Worm (Caenorhabditis elegans): ENCODE measurements around the gene ric-4.

Gene ric-4

DNA sequence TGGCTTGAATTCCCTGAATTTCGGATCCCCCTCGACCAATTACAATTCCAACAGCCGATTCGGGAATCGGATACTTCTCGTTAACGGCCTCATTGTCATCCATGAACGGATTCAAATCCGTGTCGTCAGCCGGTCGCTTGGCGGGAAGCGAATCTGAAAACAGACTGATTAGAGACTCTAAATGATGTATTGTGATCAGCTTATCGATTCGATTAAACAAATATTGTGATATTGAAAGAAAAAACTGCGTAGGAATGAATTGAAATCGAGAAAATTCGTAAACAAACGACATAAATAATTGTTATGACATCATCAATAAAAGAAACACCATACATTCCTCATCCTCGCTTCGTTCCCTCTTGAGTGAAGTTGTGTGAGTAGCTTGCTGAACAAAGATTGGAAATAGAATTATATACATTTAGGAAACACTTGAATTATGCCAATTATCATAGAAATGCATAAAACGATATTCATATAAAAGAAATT, 32.1 kb downstream of the ric-4 start (continued):
- no peak for TF ChIP-seq zfh-2 (GFP tag; conservative IDR thresholded peaks at IDR 0.05)
- TF ChIP-seq madf-6 (GFP tag; IDR thresholded peaks at IDR 0.05) = peak; percentile 75
- TF ChIP-seq C06A6.2 (GFP tag; conservative IDR thresholded peaks at IDR 0.05) = no peak
- TF ChIP-seq lin-35 (GFP tag; optimal IDR thresholded peaks at IDR 0.05) = no peak
- TF ChIP-seq madf-3 (GFP tag; IDR thresholded peaks at IDR 0.05) = peak; percentile 88
- no peak for TF ChIP-seq Y67H2A.10 (GFP tag; conservative IDR thresholded peaks at IDR 0.05)
- TF ChIP-seq snpc-1.3 (tag; optimal IDR thresholded peaks at IDR 0.05; ENCODE audit: insufficient read depth) = no peak
- peak; percentile 85 for TF ChIP-seq ztf-25 (GFP tag; IDR thresholded peaks at IDR 0.05)
- no peak for TF ChIP-seq egrh-3 (GFP tag; IDR thresholded peaks at IDR 0.05)
- TF ChIP-seq ztf-26 (tag; optimal IDR thresholded peaks at IDR 0.05) = no peak
- TF ChIP-seq rec-8 (tag; optimal IDR thresholded peaks at IDR 0.05) = peak in 1 of 2 experiments; percentile 0
- peak; percentile 77 for TF ChIP-seq hrde-1 (tag; optimal IDR thresholded peaks at IDR 0.05; ENCODE audit: borderline replicate concordance)
- TF ChIP-seq ceh-79 (tag; optimal IDR thresholded peaks at IDR 0.05) = peak; percentile 83
- no peak for TF ChIP-seq hlh-12 (tag; optimal IDR thresholded peaks at IDR 0.05)
- no peak for TF ChIP-seq snpc-1.1 (tag; optimal IDR thresholded peaks at IDR 0.05; ENCODE audit: insufficient read depth)
- peak; percentile 30; the same call in 1 of the 2 replicates for TF ChIP-seq dox-1 (GFP tag; IDR thresholded peaks at IDR 0.05)
- TF ChIP-seq tlf-1 (GFP tag; optimal IDR thresholded peaks at IDR 0.05) = peak; percentile 1
- TF ChIP-seq snpc-4 (GFP tag; optimal IDR thresholded peaks at IDR 0.05) = no peak
- TF ChIP-seq snpc-4 (tag; optimal IDR thresholded peaks at IDR 0.05) = peak in 1 of 4 experiments; percentile 2
- TF ChIP-seq zim-3 (tag; optimal IDR thresholded peaks at IDR 0.05) = peak; percentile 4
- no peak for TF ChIP-seq nfya-1 (tag; optimal IDR thresholded peaks at IDR 0.05; ENCODE audit: borderline replicate concordance, insufficient read depth)
- peak; percentile 93 for TF ChIP-seq dpff-1 (tag; optimal IDR thresholded peaks at IDR 0.05)
- no peak for TF ChIP-seq nfya-2 (GFP tag; IDR thresholded peaks at IDR 0.05)
- TF ChIP-seq hlh-26 (GFP tag; conservative IDR thresholded peaks at IDR 0.05) = no peak
- TF ChIP-seq akir-1 (GFP tag; optimal IDR thresholded peaks at IDR 0.05) = no peak
- peak; percentile 27; the same call in 1 of the 2 replicates for TF ChIP-seq rcor-1 (GFP tag; IDR thresholded peaks at IDR 0.05)
- TF ChIP-seq hsf-1 (GFP tag; IDR thresholded peaks at IDR 0.05) = 0 out of 2 replicates have a peak, but pooled peaks have one; percentile 63
- no peak for TF ChIP-seq ceh-100 (GFP tag; IDR thresholded peaks at IDR 0.05)
- TF ChIP-seq efl-1 (GFP tag; optimal IDR thresholded peaks at IDR 0.05) = no peak
- TF ChIP-seq lin-26 (GFP tag; IDR thresholded peaks at IDR 0.05) = peak; percentile 64
- peak; percentile 74 for TF ChIP-seq mel-28 (tag; optimal IDR thresholded peaks at IDR 0.05; ENCODE audit: borderline replicate concordance)
- TF ChIP-seq lsl-1 (GFP tag; optimal IDR thresholded peaks at IDR 0.05) = no peak
- peak; percentile 28 for TF ChIP-seq xnd-1 (tag; optimal IDR thresholded peaks at IDR 0.05)
- TF ChIP-seq F22D6.2 (tag; optimal IDR thresholded peaks at IDR 0.05) = no peak
- peak; percentile 73 for TF ChIP-seq atf-7 (tag; optimal IDR thresholded peaks at IDR 0.05)
- TF ChIP-seq athp-1 (tag; optimal IDR thresholded peaks at IDR 0.05) = peak; percentile 95
- peak; percentile 45 for TF ChIP-seq tbp1 (GFP tag; optimal IDR thresholded peaks at IDR 0.05)
- peak; percentile 49; the same call in 1 of the 2 replicates for TF ChIP-seq C17E4.6 (GFP tag; IDR thresholded peaks at IDR 0.05)
- TF ChIP-seq cebp-2 (GFP tag; IDR thresholded peaks at IDR 0.05) = no peak
- no peak for TF ChIP-seq ets-4 (GFP tag; optimal IDR thresholded peaks at IDR 0.05)
- peak; percentile 85; the same call in 1 of the 2 replicates for TF ChIP-seq Y95B8A.8 (GFP tag; IDR thresholded peaks at IDR 0.05)
- TF ChIP-seq lir-1 (GFP tag; conservative IDR thresholded peaks at IDR 0.05) = no peak
- TF ChIP-seq F57A8.1 (GFP tag; optimal IDR thresholded peaks at IDR 0.05) = no peak
- no peak for TF ChIP-seq pha-4 (tag; optimal IDR thresholded peaks at IDR 0.05)
- TF ChIP-seq ztf-22 (GFP tag; optimal IDR thresholded peaks at IDR 0.05) = no peak
- TF ChIP-seq F49E8.2 (tag; optimal IDR thresholded peaks at IDR 0.05; ENCODE audit: insufficient read depth) = peak; percentile 58
- peak; percentile 10 for TF ChIP-seq B0035.1 (tag; optimal IDR thresholded peaks at IDR 0.05)
